Fruit fly (Drosophila melanogaster) whole organism, embryonic: ENCODE measurements around the gene CG11726.

Experiments
- Ada2b ChIP-seq: fragments of 200-800 bp; sonication (Bioruptor generic); IDR thresholded peaks from 2 replicates; pipeline ENCODE4 v1.3.6; 2022; ENCODE audit warnings: missing biosample characterization, missing genetic modification characterization
- Awh ChIP-seq: fragments of 200-800 bp; sonication (Bioruptor generic); IDR thresholded peaks from 2 replicates; pipeline ENCODE4, ENCODE4 v1.3.6; 2022; ENCODE audit warnings: missing biosample characterization, missing genetic modification characterization
- B-H1 ChIP-seq: fragments of 200-800 bp; sonication (Bioruptor generic); IDR thresholded peaks from 3 replicates; pipeline ENCODE4 v1.3.6; 2022; ENCODE audit warnings: missing biosample characterization, missing genetic modification characterization
- CG10565 ChIP-seq: fragments of 200-800 bp; sonication (Bioruptor generic); optimal IDR thresholded peaks from 3 replicates; lab custom pipeline; 2016; ENCODE audit warnings: missing biosample characterization, mild to moderate bottlenecking, missing genetic modification characterization
- CG11560 ChIP-seq: fragments of 200-800 bp; sonication (Bioruptor generic); IDR thresholded peaks from 3 replicates; pipeline ENCODE4 v1.3.6; 2022; ENCODE audit warnings: missing biosample characterization, missing genetic modification characterization
- CG12942 ChIP-seq: fragments of 200-800 bp; sonication (Bioruptor generic); optimal IDR thresholded peaks from 3 replicates; lab custom pipeline; 2016; ENCODE audit warnings: missing biosample characterization, missing genetic modification characterization
- CG14014 ChIP-seq: fragments of 200-800 bp; sonication (Bioruptor generic); IDR thresholded peaks from 2 replicates; pipeline ENCODE4 v1.3.6; 2022; ENCODE audit warnings: missing biosample characterization, missing genetic modification characterization
- CG14441 ChIP-seq: fragments of 200-800 bp; sonication (Bioruptor generic); IDR thresholded peaks from 2 replicates; pipeline ENCODE4 v1.3.6; 2022; ENCODE audit warnings: missing biosample characterization, missing genetic modification characterization
- CG1792 ChIP-seq: fragments of 200-800 bp; sonication (Bioruptor generic); optimal IDR thresholded peaks from 2 replicates; lab custom pipeline; 2016; ENCODE audit warnings: missing biosample characterization, missing genetic modification characterization
- CG18619 ChIP-seq: fragments of 200-800 bp; sonication (Bioruptor generic); optimal IDR thresholded peaks from 3 replicates; lab custom pipeline; 2017; ENCODE audit warnings: missing biosample characterization, mild to moderate bottlenecking, missing genetic modification characterization
- CG2202 ChIP-seq: fragments of 200-800 bp; sonication (Bioruptor generic); optimal IDR thresholded peaks from 2 replicates; lab custom pipeline; 2018; ENCODE audit warnings: missing biosample characterization, mild to moderate bottlenecking, missing genetic modification characterization
- CG2712 ChIP-seq: fragments of 200-800 bp; optimal IDR thresholded peaks from 3 replicates; lab custom pipeline; 2019; ENCODE audit warnings: missing biosample characterization, mild to moderate bottlenecking, missing genetic modification characterization, moderate library complexity
- CG30403 ChIP-seq: fragments of 200-800 bp; sonication (Bioruptor generic); optimal IDR thresholded peaks from 3 replicates; lab custom pipeline; 2016; ENCODE audit warnings: missing biosample characterization, missing genetic modification characterization
- CG32767 ChIP-seq: fragments of 200-800 bp; sonication (Bioruptor generic); IDR thresholded peaks from 2 replicates; pipeline ENCODE4 v1.3.6; 2022; ENCODE audit warnings: missing biosample characterization, missing genetic modification characterization
- CG4854 ChIP-seq: fragments of 200-800 bp; sonication (Bioruptor generic); optimal IDR thresholded peaks from 2 replicates; lab custom pipeline; 2016; ENCODE audit warnings: missing biosample characterization, missing genetic modification characterization, inconsistent platforms
- CG6791 ChIP-seq: fragments of 200-800 bp; sonication (Bioruptor generic); IDR thresholded peaks from 3 replicates; pipeline ENCODE4 v1.3.6; 2022; ENCODE audit warnings: missing biosample characterization, missing genetic modification characterization; ENCODE audit not compliant: partially characterized antibody
- CG6813 ChIP-seq: fragments of 200-800 bp; sonication (Bioruptor generic); optimal IDR thresholded peaks from 2 replicates; lab custom pipeline; 2017; ENCODE audit warnings: missing biosample characterization, missing genetic modification characterization, mild to moderate bottlenecking, moderate library complexity, missing genetic modification reagents
- CG8359 ChIP-seq: fragments of 200-800 bp; sonication (Bioruptor generic); optimal IDR thresholded peaks from 2 replicates; lab custom pipeline; 2017; ENCODE audit warnings: missing biosample characterization, mild to moderate bottlenecking, missing genetic modification characterization, borderline replicate concordance
- CG8388 ChIP-seq: fragments of 200-800 bp; sonication (Bioruptor generic); optimal IDR thresholded peaks from 2 replicates; lab custom pipeline; 2019; ENCODE audit warnings: missing biosample characterization, mild to moderate bottlenecking, missing genetic modification characterization, moderate library complexity
- CG8478 ChIP-seq: fragments of >200 bp; optimal IDR thresholded peaks from 2 replicates; lab custom pipeline; 2018
- Camta ChIP-seq: fragments of 200-800 bp; sonication (Bioruptor generic); optimal IDR thresholded peaks from 2 replicates; lab custom pipeline; 2016; ENCODE audit warnings: missing biosample characterization, missing genetic modification characterization
- Dbx ChIP-seq: fragments of 200-800 bp; sonication (Bioruptor generic); IDR thresholded peaks from 3 replicates; pipeline ENCODE4 v1.3.6; 2022; ENCODE audit warnings: missing biosample characterization, missing genetic modification characterization
- Dip2 ChIP-seq: fragments of 200-800 bp; sonication (Bioruptor generic); IDR thresholded peaks from 2 replicates; pipeline ENCODE4 v1.3.6; 2022; ENCODE audit warnings: missing biosample characterization, missing genetic modification characterization
- Ets65A ChIP-seq: fragments of 200-800 bp; sonication (Bioruptor generic); peaks from one replicate; lab custom pipeline; 2016; ENCODE audit warnings: missing biosample characterization, missing genetic modification characterization
- HLH3B ChIP-seq: fragments of 200-800 bp; sonication (Bioruptor generic); IDR thresholded peaks from 2 replicates; pipeline ENCODE4 v1.3.6; 2022; ENCODE audit warnings: missing biosample characterization, missing genetic modification characterization
- HLH4C ChIP-seq: fragments of 200-800 bp; sonication (Bioruptor generic); IDR thresholded peaks from 3 replicates; pipeline ENCODE4 v1.3.6; 2022; ENCODE audit warnings: missing biosample characterization, missing genetic modification characterization; ENCODE audit not compliant: partially characterized antibody
- NFAT ChIP-seq: fragments of 200-800 bp; sonication (Bioruptor generic); IDR thresholded peaks from 2 replicates; pipeline ENCODE4 v1.3.6; 2022; ENCODE audit warnings: missing biosample characterization, missing genetic modification characterization
- Neu2 ChIP-seq: fragments of 200-800 bp; sonication (Bioruptor generic); optimal IDR thresholded peaks from 3 replicates; lab custom pipeline; 2016; ENCODE audit warnings: missing biosample characterization, missing genetic modification characterization, borderline replicate concordance
- Rfx ChIP-seq: fragments of 200-800 bp; sonication (Bioruptor generic); IDR thresholded peaks from 2 replicates; pipeline ENCODE4 v1.3.6; 2022; ENCODE audit warnings: missing biosample characterization, missing genetic modification characterization
- Sin3A ChIP-seq: fragments of >200 bp; optimal IDR thresholded peaks from 2 replicates; lab custom pipeline; 2018
- Ssrp ChIP-seq: fragments of 200-800 bp; sonication (Bioruptor generic); optimal IDR thresholded peaks from 2 replicates; lab custom pipeline; 2018; ENCODE audit warnings: missing biosample characterization, mild to moderate bottlenecking, missing genetic modification characterization, moderate library complexity
- TFAM ChIP-seq: fragments of 200-800 bp; sonication (Bioruptor generic); optimal IDR thresholded peaks from 2 replicates; lab custom pipeline; 2017; ENCODE audit warnings: missing biosample characterization, missing genetic modification characterization, inconsistent platforms
- cad ChIP-seq: fragments of >200 bp; optimal IDR thresholded peaks from 2 replicates; lab custom pipeline; 2017; ENCODE audit warnings: missing biosample characterization, missing genetic modification characterization
- crc ChIP-seq: fragments of 200-800 bp; sonication (Bioruptor generic); optimal IDR thresholded peaks from 2 replicates; lab custom pipeline; 2016; ENCODE audit warnings: missing biosample characterization, missing genetic modification characterization
- crol ChIP-seq: fragments of 200-800 bp; sonication (Bioruptor generic); IDR thresholded peaks from 2 replicates; pipeline ENCODE4 v1.3.6; 2022; ENCODE audit warnings: missing biosample characterization, missing genetic modification characterization
- disco-r ChIP-seq: fragments of 200-800 bp; sonication (Bioruptor generic); optimal IDR thresholded peaks from 2 replicates; lab custom pipeline; 2016; ENCODE audit warnings: missing biosample characterization, missing genetic modification characterization
- ems ChIP-seq: fragments of 200-800 bp; sonication (Bioruptor generic); optimal IDR thresholded peaks from 3 replicates; lab custom pipeline; 2016; ENCODE audit warnings: missing biosample characterization, missing genetic modification characterization
- eyg ChIP-seq: fragments of 200-800 bp; sonication (Bioruptor generic); optimal IDR thresholded peaks from 3 replicates; lab custom pipeline; 2016; ENCODE audit warnings: missing biosample characterization, missing genetic modification characterization
- hb ChIP-seq: fragments of 200-800 bp; sonication (Bioruptor generic); IDR thresholded peaks from 3 replicates; pipeline ENCODE4 v1.3.6; 2022; ENCODE audit warnings: missing biosample characterization, missing genetic modification characterization; ENCODE audit not compliant: partially characterized antibody
- hth ChIP-seq: fragments of >200 bp; optimal IDR thresholded peaks from 2 replicates; lab custom pipeline; 2017; ENCODE audit warnings: inconsistent platforms
- insv ChIP-seq, 2 experiments: fragments of 200-800 bp; sonication (Bioruptor generic); optimal IDR thresholded peaks; 3 replicates each; lab custom pipeline; 2016 to 2018; ENCODE audit warnings: missing biosample characterization in 2 of 2, missing genetic modification characterization in 2 of 2
- inv ChIP-seq: fragments of 200-800 bp; sonication (Bioruptor generic); IDR thresholded peaks from 2 replicates; pipeline ENCODE4 v1.3.6; 2022; ENCODE audit warnings: missing biosample characterization, missing genetic modification characterization; ENCODE audit not compliant: partially characterized antibody
- jing ChIP-seq: fragments of 200-800 bp; sonication (Bioruptor generic); optimal IDR thresholded peaks from 2 replicates; lab custom pipeline; 2018; ENCODE audit warnings: missing biosample characterization, mild to moderate bottlenecking, missing genetic modification characterization
- lola ChIP-seq, 3 experiments: fragments of >200 bp in 2 of 3; fragments of 200-800 bp in 1 of 3; sonication (Bioruptor generic) in 1 of 3; optimal IDR thresholded peaks; 2 replicates each; lab custom pipeline; 2017 to 2019; ENCODE audit warnings: missing biosample characterization in 3 of 3, missing genetic modification characterization in 3 of 3, mild to moderate bottlenecking in 1 of 3, moderate library complexity in 1 of 3
- luna ChIP-seq: fragments of 200-800 bp; sonication (Bioruptor generic); optimal IDR thresholded peaks from 2 replicates; lab custom pipeline; 2016; ENCODE audit warnings: missing biosample characterization, missing genetic modification characterization
- maf-S ChIP-seq: fragments of 200-800 bp; sonication (Bioruptor generic); optimal IDR thresholded peaks from 2 replicates; lab custom pipeline; 2016; ENCODE audit warnings: missing biosample characterization, missing genetic modification characterization
- slou ChIP-seq: fragments of 200-800 bp; sonication (Bioruptor generic); optimal IDR thresholded peaks from 3 replicates; lab custom pipeline; 2016; ENCODE audit warnings: missing biosample characterization, missing genetic modification characterization
- tap ChIP-seq: fragments of 200-800 bp; optimal IDR thresholded peaks from 3 replicates; lab custom pipeline; 2019; ENCODE audit warnings: missing biosample characterization, mild to moderate bottlenecking, missing genetic modification characterization, moderate library complexity
- tna ChIP-seq: fragments of 200-800 bp; sonication (Bioruptor generic); IDR thresholded peaks from 2 replicates; pipeline ENCODE4 v1.3.6; 2022; ENCODE audit warnings: missing biosample characterization, missing genetic modification characterization; ENCODE audit not compliant: partially characterized antibody
- zen ChIP-seq: fragments of 200-800 bp; sonication (Bioruptor generic); optimal IDR thresholded peaks from 3 replicates; lab custom pipeline; 2018; ENCODE audit warnings: missing biosample characterization, mild to moderate bottlenecking, missing genetic modification characterization, moderate library complexity

CG11726 gene

dm6 chr3L:11416495-11417272 lies 22.2 kb downstream of the CG11726 start (continued):
- no peak for TF ChIP-seq hth (lab: Kevin White, UChicago)
- peak; percentile 81 for TF ChIP-seq maf-S
- peak; percentile 84 for TF ChIP-seq Ssrp (tag; lab: Kevin White, UChicago)
- TF ChIP-seq Dip2 (GFP tag; lab: Robert Waterston, UW) = peak; percentile 49
- peak; percentile 89 for TF ChIP-seq CG14441 (GFP tag; lab: Robert Waterston, UW)
- TF ChIP-seq zen (tag; lab: Kevin White, UChicago) = peak; percentile 56
- peak; percentile 81 for TF ChIP-seq Rfx (GFP tag; lab: Robert Waterston, UW)
- peak; percentile 96 for TF ChIP-seq HLH3B (GFP tag; lab: Robert Waterston, UW)
- TF ChIP-seq inv = no peak
- TF ChIP-seq CG32767 (GFP tag; lab: Robert Waterston, UW) = peak; percentile 86
- peak; percentile 96 for TF ChIP-seq Ets65A (GFP tag; lab: Kevin White, UChicago)
- TF ChIP-seq tap (tag; lab: Kevin White, UChicago) = peak; percentile 61
- 0 out of 3 replicates have a peak, but pooled peaks have one; percentile 9 for TF ChIP-seq HLH4C (GFP tag; lab: Robert Waterston, UW)
- TF ChIP-seq CG2712 (tag; lab: Kevin White, UChicago) = peak; percentile 59
- TF ChIP-seq slou (GFP tag; lab: Kevin White, UChicago) = peak; percentile 27
- peak; percentile 74 for TF ChIP-seq CG6813 (GFP tag; lab: Kevin White, UChicago)
- peak; percentile 77 for TF ChIP-seq Camta
- TF ChIP-seq eyg = peak; percentile 70
- peak; percentile 59 for TF ChIP-seq Dbx (GFP tag; lab: Robert Waterston, UW)
- peak; percentile 61 for TF ChIP-seq CG18619 (GFP tag; lab: Kevin White, UChicago)
- TF ChIP-seq ems (GFP tag; lab: Kevin White, UChicago) = peak; percentile 71
- TF ChIP-seq CG8388 = peak; percentile 89
- peak; percentile 85 for TF ChIP-seq CG1792
- peak; percentile 86 for TF ChIP-seq B-H1 (GFP tag; lab: Robert Waterston, UW)
- TF ChIP-seq jing = peak; percentile 68
- peak; percentile 76 for TF ChIP-seq CG14014 (GFP tag; lab: Robert Waterston, UW)
- TF ChIP-seq Ada2b (GFP tag; lab: Robert Waterston, UW) = peak; percentile 95
- no peak for TF ChIP-seq luna (GFP tag; lab: Kevin White, UChicago)
- no peak for TF ChIP-seq Sin3A (lab: Kevin White, UChicago)
- peak; percentile 72 for TF ChIP-seq CG10565
- no peak for TF ChIP-seq insv (GFP tag; optimal IDR thresholded peaks at IDR 0.05; lab: Kevin White, UChicago)
- no peak for TF ChIP-seq CG8478 (lab: Kevin White, UChicago)
- TF ChIP-seq crol = peak; percentile 52
- TF ChIP-seq Awh (GFP tag; lab: Robert Waterston, UW) = peak; percentile 96
- TF ChIP-seq CG30403 (GFP tag; lab: Kevin White, UChicago) = peak; percentile 78
- TF ChIP-seq TFAM (GFP tag; lab: Kevin White, UChicago) = peak; percentile 56
- TF ChIP-seq CG8359 = peak; percentile 69
- TF ChIP-seq cad = no peak
- TF ChIP-seq Neu2 (GFP tag; lab: Kevin White, UChicago) = peak; percentile 16
- peak; percentile 67 for TF ChIP-seq CG12942
- TF ChIP-seq CG6791 (GFP tag; lab: Robert Waterston, UW) = no peak
- TF ChIP-seq hb = no peak
- TF ChIP-seq CG4854 (GFP tag; lab: Kevin White, UChicago) = peak; percentile 71
- peak; percentile 70 for TF ChIP-seq disco-r (GFP tag; lab: Kevin White, UChicago)
- TF ChIP-seq CG11560 (tag; lab: Robert Waterston, UW) = peak; percentile 46; the same call in 2 of the 3 replicates
- TF ChIP-seq tna = no peak
- TF ChIP-seq NFAT (GFP tag; lab: Robert Waterston, UW) = peak; percentile 57
- peak in 1 of 3 experiments; percentile 79 for TF ChIP-seq lola (GFP tag; optimal IDR thresholded peaks at IDR 0.05; lab: Kevin White, UChicago)
- TF ChIP-seq crc (GFP tag; lab: Kevin White, UChicago) = peak; percentile 31
- peak; percentile 80 for TF ChIP-seq CG2202
